Worm (Caenorhabditis elegans): Measurements from ENCODE around the gene pipp-4P.

- TF ChIP-seq ama-1 (optimal IDR thresholded peaks at IDR 0.05) (no peak), ets-7 (tag; optimal IDR thresholded peaks at IDR 0.05) (no peak), flt-1 (GFP tag; IDR thresholded peaks at IDR 0.05) (no peak), ceh-13 (GFP tag; optimal IDR thresholded peaks at IDR 0.05) (no peak)
Observed at ce11 chrIII:2770752-2771151, 48.3 kb upstream of the pipp-4P start.

All from whole organism, early embryonic.